Worm (Caenorhabditis elegans) whole organism, L4 larva: ENCODE data around the gene acl-12.

ENCODE experiments used
- F37D6.2 ChIP-seq: sonication (generic microtip); optimal IDR thresholded peaks from 2 replicates; lab custom pipeline; 2016; ENCODE audit warnings: mild to moderate bottlenecking, missing genetic modification characterization, missing compliant biosample characterization
- F44E2.7 ChIP-seq: fragments of 200-800 bp; sonication (Bioruptor generic); IDR thresholded peaks from 2 replicates; pipeline ENCODE4 v2.1.2; 2022; ENCODE audit warnings: missing genetic modification characterization, missing compliant biosample characterization
- ZK337.2 ChIP-seq: fragments of 200-800 bp; sonication (Bioruptor generic); IDR thresholded peaks from 2 replicates; pipeline ENCODE4 v1.3.6; 2022; ENCODE audit warnings: missing genetic modification reagents, missing genetic modification characterization, missing compliant biosample characterization
- aha-1 ChIP-seq: fragments of 150-350 bp; peaks from one replicate; lab custom pipeline; 2014; ENCODE audit warnings: missing biosample characterization, missing genetic modification characterization
- aly-2 ChIP-seq: sonication (generic microtip); optimal IDR thresholded peaks from 2 replicates; lab custom pipeline; 2018; ENCODE audit warnings: missing biosample characterization, missing genetic modification characterization
- daf-12 ChIP-seq: fragments of 150-350 bp; optimal IDR thresholded peaks from 2 replicates; lab custom pipeline; 2014; ENCODE audit warnings: missing biosample characterization, missing genetic modification reagents, missing genetic modification characterization
- dpl-1 ChIP-seq: fragments of 150-350 bp; optimal IDR thresholded peaks from 2 replicates; lab custom pipeline; 2014; ENCODE audit warnings: missing biosample characterization, missing genetic modification reagents, missing genetic modification characterization
- dve-1 ChIP-seq: sonication (generic microtip); optimal IDR thresholded peaks from 2 replicates; lab custom pipeline; 2017; ENCODE audit warnings: antibody characterized with exemption, mild to moderate bottlenecking, missing genetic modification characterization, missing compliant biosample characterization; ENCODE audit not compliant: insufficient read depth
- egl-27 ChIP-seq: sonication (generic microtip); optimal IDR thresholded peaks from 3 replicates; lab custom pipeline; 2017; ENCODE audit warnings: missing biosample characterization, missing genetic modification reagents, missing genetic modification characterization
- egl-43 ChIP-seq: fragments of 200-800 bp; sonication (Bioruptor generic); IDR thresholded peaks from 2 replicates; pipeline ENCODE4 v1.3.6; 2022; ENCODE audit warnings: missing genetic modification reagents, missing genetic modification characterization, missing compliant biosample characterization
- fkh-10 ChIP-seq: fragments of 150-350 bp; optimal IDR thresholded peaks from 2 replicates; lab custom pipeline; 2014; ENCODE audit warnings: missing biosample characterization, missing genetic modification reagents, missing genetic modification characterization
- hif-1 ChIP-seq, 2 experiments: sonication (generic microtip); optimal IDR thresholded peaks; 2 replicates each; lab custom pipeline; 2016 to 2017; ENCODE audit warnings: missing compliant biosample characterization in 2 of 2, missing genetic modification characterization in 2 of 2, missing genetic modification reagents in 2 of 2, missing genotype in 2 of 2, mild to moderate bottlenecking in 1 of 2
- hlh-11 ChIP-seq: fragments of 200-800 bp; sonication (Bioruptor generic); optimal IDR thresholded peaks from 2 replicates; lab custom pipeline; 2018; ENCODE audit warnings: mild to moderate bottlenecking, missing genetic modification characterization, missing compliant biosample characterization
- hlh-30 ChIP-seq: sonication (generic microtip); optimal IDR thresholded peaks from 2 replicates; lab custom pipeline; 2017; ENCODE audit warnings: antibody characterized with exemption, mild to moderate bottlenecking, missing genetic modification characterization, missing compliant biosample characterization; ENCODE audit not compliant: insufficient read depth
- hmg-1.1 ChIP-seq: fragments of 200-800 bp; sonication (Bioruptor generic); IDR thresholded peaks from 2 replicates; pipeline ENCODE4 v1.3.6; 2022; ENCODE audit warnings: missing genetic modification reagents, missing genetic modification characterization, missing compliant biosample characterization
- lin-39 ChIP-seq: fragments of 150-350 bp; optimal IDR thresholded peaks from 2 replicates; lab custom pipeline; 2014; ENCODE audit warnings: missing biosample characterization, missing genetic modification reagents, missing genetic modification characterization
- lsy-2 ChIP-seq, 2 experiments: fragments of 150-350 bp in 1 of 2; sonication (generic microtip) in 1 of 2; optimal IDR thresholded peaks; 2 replicates each; lab custom pipeline; 2014 to 2017; ENCODE audit warnings: missing biosample characterization in 2 of 2, missing genetic modification characterization in 2 of 2
- madf-5 ChIP-seq, 2 experiments: fragments of 200-800 bp; sonication (Bioruptor generic); IDR thresholded peaks; 2 replicates each; pipeline ENCODE4 v1.3.6; 2022; ENCODE audit warnings: missing compliant biosample characterization in 2 of 2, missing genetic modification characterization in 2 of 2
- madf-9 ChIP-seq: fragments of 200-800 bp; sonication (Bioruptor generic); conservative IDR thresholded peaks from 2 replicates; pipeline ENCODE4 v1.3.6; 2022; ENCODE audit warnings: missing genetic modification reagents, missing genetic modification characterization, missing compliant biosample characterization
- mep-1 ChIP-seq: fragments of 150-350 bp; sonication (generic microtip); optimal IDR thresholded peaks from 3 replicates; lab custom pipeline; 2014; ENCODE audit warnings: missing biosample characterization, missing genetic modification characterization
- mes-2 ChIP-seq: sonication (generic microtip); optimal IDR thresholded peaks from 2 replicates; lab custom pipeline; 2016; ENCODE audit warnings: missing genotype, mild to moderate bottlenecking, missing genetic modification characterization, missing compliant biosample characterization; ENCODE audit not compliant: poor library complexity, severe bottlenecking
- nhr-11 ChIP-seq: fragments of 150-350 bp; optimal IDR thresholded peaks from 2 replicates; lab custom pipeline; 2014; ENCODE audit warnings: missing biosample characterization, missing genetic modification characterization
- nhr-111 ChIP-seq: fragments of 200-800 bp; sonication (Bioruptor generic); optimal IDR thresholded peaks from 2 replicates; lab custom pipeline; 2018; ENCODE audit warnings: mild to moderate bottlenecking, missing genetic modification characterization, missing compliant biosample characterization
- nhr-25 ChIP-seq: sonication (generic microtip); optimal IDR thresholded peaks from 2 replicates; lab custom pipeline; 2017; ENCODE audit warnings: missing genetic modification characterization, mild to moderate bottlenecking, missing compliant biosample characterization, antibody characterized with exemption, moderate library complexity, borderline replicate concordance; ENCODE audit not compliant: insufficient read depth
- nhr-28 ChIP-seq: fragments of 150-350 bp; optimal IDR thresholded peaks from 2 replicates; lab custom pipeline; 2014; ENCODE audit warnings: missing biosample characterization, missing genetic modification characterization
- nhr-41 ChIP-seq: fragments of 200-800 bp; sonication (Bioruptor generic); IDR thresholded peaks from 2 replicates; pipeline ENCODE4 v1.3.6; 2022; ENCODE audit warnings: missing genetic modification reagents, missing genetic modification characterization, missing compliant biosample characterization
- nhr-48 ChIP-seq: sonication (generic microtip); optimal IDR thresholded peaks from 2 replicates; lab custom pipeline; 2016; ENCODE audit warnings: mild to moderate bottlenecking, missing genetic modification characterization, missing compliant biosample characterization
- nhr-6 ChIP-seq: fragments of 150-350 bp; optimal IDR thresholded peaks from 2 replicates; lab custom pipeline; 2014; ENCODE audit warnings: missing biosample characterization, missing genetic modification characterization
- php-3 ChIP-seq: fragments of 200-800 bp; sonication (Bioruptor generic); IDR thresholded peaks from 2 replicates; pipeline ENCODE4 v1.3.6; 2022; ENCODE audit warnings: missing genetic modification reagents, missing genetic modification characterization, missing compliant biosample characterization
- rbr-2 ChIP-seq: sonication (generic microtip); optimal IDR thresholded peaks from 2 replicates; lab custom pipeline; 2016; ENCODE audit warnings: missing genotype, missing genetic modification characterization, missing compliant biosample characterization
- set-16 ChIP-seq: fragments of 200-800 bp; sonication (Bioruptor generic); IDR thresholded peaks from 2 replicates; pipeline ENCODE4 v1.3.6; 2022; ENCODE audit warnings: missing genetic modification reagents, missing genetic modification characterization, missing compliant biosample characterization
- snpc-1.2 ChIP-seq: fragments of 200-800 bp; sonication (Bioruptor generic); IDR thresholded peaks from 2 replicates; pipeline ENCODE4 v1.3.6; 2022; ENCODE audit warnings: missing genetic modification reagents, missing genetic modification characterization, missing compliant biosample characterization
- spr-1 ChIP-seq: sonication (generic microtip); optimal IDR thresholded peaks from 2 replicates; lab custom pipeline; 2016; ENCODE audit warnings: mild to moderate bottlenecking, missing genetic modification characterization, missing compliant biosample characterization
- unc-62 ChIP-seq, 3 experiments: fragments of 150-350 bp in 1 of 3; sonication (generic microtip); optimal IDR thresholded peaks in 2 of 3; peaks in 1 of 3; 1 replicate in 1 of 3; 2 replicates in 2 of 3; lab custom pipeline; 2014 to 2017; ENCODE audit warnings: missing biosample characterization in 3 of 3, missing genetic modification characterization in 3 of 3, missing genetic modification reagents in 3 of 3, missing genotype in 1 of 3
- zfp-2 ChIP-seq: sonication (generic microtip); optimal IDR thresholded peaks from 2 replicates; lab custom pipeline; 2016; ENCODE audit warnings: mild to moderate bottlenecking, missing genetic modification characterization, missing compliant biosample characterization

Gene acl-12

ce11 chrX:7474968-7475433 is 32.6 kb upstream of the acl-12 start, which contains the start of gene coh-1:
TSS of gene coh-1 (minus strand) at chrX:7475018.
- TF ChIP-seq zfp-2 (tag; lab: Kevin White, UChicago), result no peak
- peak in 1 of 2 experiments; percentile 82 for TF ChIP-seq unc-62 (GFP tag; optimal IDR thresholded peaks at IDR 0.05 in 1 of 2; lab: Kevin White, UChicago)
- TF ChIP-seq unc-62 (tag; optimal IDR thresholded peaks at IDR 0.05; lab: Kevin White, UChicago), result no peak
- TF ChIP-seq dpl-1, result peak; percentile 51
- TF ChIP-seq nhr-28 (tag; lab: Kevin White, UChicago), result peak; percentile 43
- TF ChIP-seq fkh-10 (GFP tag; lab: Kevin White, UChicago), result no peak
- peak; percentile 66 for TF ChIP-seq mep-1 (tag; lab: Kevin White, UChicago)
- TF ChIP-seq hmg-1.1 (GFP tag; lab: Robert Waterston, UW), result peak; percentile 69
- peak; percentile 97 for TF ChIP-seq aha-1
- peak; percentile 71 for TF ChIP-seq dve-1 (tag; lab: Kevin White, UChicago)
- no peak for TF ChIP-seq snpc-1.2 (GFP tag; lab: Robert Waterston, UW)
- TF ChIP-seq nhr-25 (tag; lab: Kevin White, UChicago), result peak; percentile 45
- peak; percentile 43 for TF ChIP-seq nhr-6 (tag; lab: Kevin White, UChicago)
- peak in 1 of 2 experiments; percentile 71 for TF ChIP-seq lsy-2 (tag; optimal IDR thresholded peaks at IDR 0.05; lab: Kevin White, UChicago)
- no peak for TF ChIP-seq lin-39 (tag; lab: Kevin White, UChicago)
- TF ChIP-seq hlh-30 (tag; lab: Kevin White, UChicago), result peak; percentile 32
- no peak for TF ChIP-seq nhr-48 (tag; lab: Kevin White, UChicago)
- peak in 1 of 2 experiments; percentile 7 for TF ChIP-seq hif-1 (tag; optimal IDR thresholded peaks at IDR 0.05; lab: Kevin White, UChicago)
- TF ChIP-seq mes-2, result peak; percentile 66
- TF ChIP-seq nhr-11 (tag; lab: Kevin White, UChicago), result peak; percentile 2
- TF ChIP-seq hlh-11, result peak; percentile 19
- peak; percentile 59 for TF ChIP-seq rbr-2 (tag; lab: Kevin White, UChicago)

DNA sequence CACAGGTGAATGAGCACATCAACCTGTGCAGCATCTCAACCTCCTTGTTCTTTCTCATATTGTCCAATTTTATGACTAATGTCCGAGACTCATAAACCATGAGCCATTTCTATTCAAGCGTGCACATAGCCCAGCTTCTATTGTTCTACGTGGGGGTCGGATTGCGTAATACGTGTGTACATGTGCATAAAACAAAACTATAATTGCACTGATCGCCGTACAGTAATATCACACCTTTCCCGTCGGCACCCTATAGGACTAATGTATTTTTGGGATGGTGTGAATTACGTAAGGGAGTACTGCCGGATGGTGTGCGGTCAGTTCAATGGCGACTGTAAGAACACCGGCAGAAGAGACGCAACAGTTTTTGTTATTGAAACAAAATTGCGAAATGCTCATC is 27.5 kb upstream of the acl-12 start:
- no peak for TF ChIP-seq spr-1 (tag; lab: Kevin White, UChicago)
- TF ChIP-seq lsy-2 (tag; optimal IDR thresholded peaks at IDR 0.05; lab: Kevin White, UChicago), result no peak
- TF ChIP-seq ZK337.2, result no peak
- TF ChIP-seq aly-2 (tag; lab: Kevin White, UChicago), result no peak
- peak; percentile 27 for TF ChIP-seq mes-2
- no peak for TF ChIP-seq F44E2.7 (GFP tag; lab: Robert Waterston, UW)
- TF ChIP-seq aha-1, result peak; percentile 4
- TF ChIP-seq, all 104 proteins: peak for 2

ce11 chrX:7466682-7467081 is 24.3 kb upstream of the acl-12 start:
- TF ChIP-seq madf-5 (GFP tag; IDR thresholded peaks at IDR 0.05; lab: Robert Waterston, UW) (no peak), nhr-111 (no peak), F37D6.2 (tag; lab: Kevin White, UChicago) (no peak), nhr-25 (tag; lab: Kevin White, UChicago) (no peak)

DNA sequence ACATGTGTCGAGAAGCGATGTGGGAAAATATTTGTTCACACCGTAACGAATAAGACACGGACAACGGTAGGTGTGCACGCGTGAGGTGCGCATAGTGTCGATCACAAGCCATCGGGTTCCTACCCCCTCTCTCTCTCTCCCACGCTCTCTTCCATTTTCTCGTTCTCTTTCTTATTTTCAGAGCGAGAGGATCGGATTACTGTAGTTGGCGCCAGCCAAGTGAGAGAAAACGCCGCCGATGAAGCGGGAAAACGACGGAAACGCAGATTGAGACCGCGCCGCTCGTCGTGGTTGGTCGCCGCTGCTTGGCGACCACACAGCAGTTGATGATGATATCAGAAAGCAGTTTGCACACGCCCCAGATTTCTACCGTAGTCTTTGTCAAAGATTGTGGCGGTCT is 22.0 kb upstream of the acl-12 start:
- TF ChIP-seq madf-9 (GFP tag; lab: Robert Waterston, UW) (no peak), dve-1 (tag; lab: Kevin White, UChicago) (peak; percentile 1), hlh-11 (peak; percentile 6), nhr-41 (no peak), daf-12 (tag; lab: Kevin White, UChicago) (no peak), set-16 (GFP tag; lab: Robert Waterston, UW) (peak; percentile 62), unc-62 (GFP tag; optimal IDR thresholded peaks at IDR 0.05 in 1 of 2; lab: Kevin White, UChicago) (peak in 1 of 2 experiments; percentile 50), unc-62 (tag; optimal IDR thresholded peaks at IDR 0.05; lab: Kevin White, UChicago) (no peak), egl-43 (GFP tag; lab: Robert Waterston, UW) (0 out of 2 replicates have a peak, but pooled peaks have one; percentile 46), egl-27 (no peak), php-3 (GFP tag; lab: Robert Waterston, UW) (no peak)
